Worm (Caenorhabditis elegans) whole organism, midembryonic: ENCODE results near the gene F07B10.4.

Source experiments
- T22C8.4 ChIP-seq: fragments of 200-800 bp; sonication (Bioruptor generic); IDR thresholded peaks from 2 replicates; pipeline ENCODE4 v1.3.6; 2022; ENCODE audit warnings: missing genetic modification characterization, missing compliant biosample characterization
- klf-2 ChIP-seq: fragments of 200-800 bp; sonication (Bioruptor generic); conservative IDR thresholded peaks from 2 replicates; pipeline ENCODE4 v1.3.6; 2022; ENCODE audit warnings: missing genetic modification reagents, missing genetic modification characterization, missing compliant biosample characterization
- med-1 ChIP-seq: sonication (generic microtip); optimal IDR thresholded peaks from 2 replicates; lab custom pipeline; 2017; ENCODE audit warnings: missing genetic modification characterization, mild to moderate bottlenecking, missing compliant biosample characterization, antibody characterized with exemption, missing genetic modification reagents; ENCODE audit not compliant: insufficient read depth

ce11 chrV:11294393-11294792, 31.5 kb upstream of the F07B10.4 start, which contains the start of gene T03F7.6:
- TF ChIP-seq klf-2 (GFP tag; lab: Robert Waterston, UW) (no peak), med-1 (no peak), T22C8.4 (no peak)
